Fruit fly (Drosophila melanogaster) ovary, adult (tissue): ENCODE results near the gene GAPcenA.

Experiments
- CG17801 ChIP-seq: fragments of 200-800 bp; optimal IDR thresholded peaks from 2 replicates; lab custom pipeline; 2019; ENCODE audit warnings: missing biosample characterization, mild to moderate bottlenecking, missing genetic modification characterization, moderate library complexity; ENCODE audit not compliant: partially characterized antibody

GAPcenA gene

dm6 chr3L:8346100-8346980, at the start of gene GAPcenA, which contains the start of gene CG7182:
TSS of gene GAPcenA (plus strand) at chr3L:8346561.
TSS of gene CG7182 (minus strand) at chr3L:8346382.
- TF ChIP-seq CG17801 (GFP tag; lab: Kevin White, UChicago), result peak; percentile 82

dm6 chr3L:8296941-8297340, 49.4 kb upstream of the GAPcenA start, which contains the start of gene Rab19:
TSS of gene Rab19 (plus strand) at chr3L:8297018.
- peak; percentile 21 for TF ChIP-seq CG17801 (GFP tag; lab: Kevin White, UChicago)

- TF ChIP-seq CG17801 (GFP tag; lab: Kevin White, UChicago), result no peak
Observed at dm6 chr3L:8297488-8297887, 48.9 kb upstream of the GAPcenA start.

- peak; percentile 72 for TF ChIP-seq CG17801 (GFP tag; lab: Kevin White, UChicago)
Observed at dm6 chr3L:8299224-8300130, 46.9 kb upstream of the GAPcenA start, which contains the start of the genes Arl5 and CG13671. TSS of gene Arl5 (minus strand) at chr3L:8299839. TSS of gene CG13671 (plus strand) at chr3L:8300064.

dm6 chr3L:8303912-8304311, 42.4 kb upstream of the GAPcenA start, which contains the start of the genes CG7194 and Sbp2:
TSS of gene CG7194 (minus strand) at chr3L:8304059.
TSS of gene Sbp2 (plus strand) at chr3L:8304157.
- TF ChIP-seq CG17801 (GFP tag; lab: Kevin White, UChicago), result no peak

- TF ChIP-seq CG17801 (GFP tag; lab: Kevin White, UChicago), result no peak
Observed at dm6 chr3L:8306880-8307279, 39.5 kb upstream of the GAPcenA start, which contains the start of gene Gr66a. TSS of gene Gr66a (minus strand) at chr3L:8306980.

- peak; percentile 47 for TF ChIP-seq CG17801 (GFP tag; lab: Kevin White, UChicago)
Observed at dm6 chr3L:8308891-8309352, 37.4 kb upstream of the GAPcenA start, which contains the start of gene BI-1. TSS of gene BI-1 (minus strand) at chr3L:8308941.

- TF ChIP-seq CG17801 (GFP tag; lab: Kevin White, UChicago), result no peak
Observed at dm6 chr3L:8312290-8312689, 34.1 kb upstream of the GAPcenA start.

- no peak for TF ChIP-seq CG17801 (GFP tag; lab: Kevin White, UChicago)
Observed at dm6 chr3L:8314788-8315140, 31.6 kb upstream of the GAPcenA start.

- TF ChIP-seq CG17801 (GFP tag; lab: Kevin White, UChicago), result peak; percentile 3
Observed at dm6 chr3L:8315141-8315816, 31.1 kb upstream of the GAPcenA start, which contains the start of gene Cpsf6. TSS of gene Cpsf6 (minus strand) at chr3L:8315502.

dm6 chr3L:8318916-8319506, 27.4 kb upstream of the GAPcenA start, which contains the start of gene CG43059:
TSS of gene CG43059 (minus strand) at chr3L:8318966.
- TF ChIP-seq CG17801 (GFP tag; lab: Kevin White, UChicago), result no peak

dm6 chr3L:8320105-8320813, 26.1 kb upstream of the GAPcenA start, which contains the start of gene CG13670:
TSS of gene CG13670 (plus strand) at chr3L:8320763.
- TF ChIP-seq CG17801 (GFP tag; lab: Kevin White, UChicago), result no peak

- no peak for TF ChIP-seq CG17801 (GFP tag; lab: Kevin White, UChicago)
Observed at dm6 chr3L:8323817-8324216, 22.5 kb upstream of the GAPcenA start.
